Worm (Caenorhabditis elegans) whole organism, early embryonic: ENCODE measurements around the gene wdr-46.
"Not testable (repeated sequence)": the region's sequence is repeated elsewhere in the genome, so short reads cannot be mapped to it uniquely, and the experiment has no call there.

Experiments
- F13C5.2 ChIP-seq: sonication (generic microtip); optimal IDR thresholded peaks from 2 replicates; lab custom pipeline; 2017; ENCODE audit warnings: mild to moderate bottlenecking, missing genetic modification characterization, inconsistent platforms, missing compliant biosample characterization
- ama-1 ChIP-seq: fragments of 150-350 bp; optimal IDR thresholded peaks from 2 replicates; lab custom pipeline; 2014
- ceh-13 ChIP-seq: fragments of 200-800 bp; sonication (Bioruptor generic); optimal IDR thresholded peaks from 2 replicates; lab custom pipeline; 2018; ENCODE audit warnings: mild to moderate bottlenecking, missing genetic modification characterization, missing compliant biosample characterization
- hnd-1 ChIP-seq: sonication (generic microtip); optimal IDR thresholded peaks from 2 replicates; lab custom pipeline; 2016; ENCODE audit warnings: missing genetic modification characterization, missing compliant biosample characterization
- pes-1 ChIP-seq: fragments of 200-800 bp; sonication (Bioruptor generic); IDR thresholded peaks from 2 replicates; pipeline ENCODE4 v1.3.6; 2022; ENCODE audit warnings: missing genetic modification reagents, missing genetic modification characterization, missing compliant biosample characterization
- tbx-37 ChIP-seq: fragments of 200-800 bp; sonication (Bioruptor generic); conservative IDR thresholded peaks from 2 replicates; pipeline ENCODE4 v1.3.6; 2022; ENCODE audit warnings: missing genetic modification reagents, missing genetic modification characterization, missing compliant biosample characterization

DNA sequence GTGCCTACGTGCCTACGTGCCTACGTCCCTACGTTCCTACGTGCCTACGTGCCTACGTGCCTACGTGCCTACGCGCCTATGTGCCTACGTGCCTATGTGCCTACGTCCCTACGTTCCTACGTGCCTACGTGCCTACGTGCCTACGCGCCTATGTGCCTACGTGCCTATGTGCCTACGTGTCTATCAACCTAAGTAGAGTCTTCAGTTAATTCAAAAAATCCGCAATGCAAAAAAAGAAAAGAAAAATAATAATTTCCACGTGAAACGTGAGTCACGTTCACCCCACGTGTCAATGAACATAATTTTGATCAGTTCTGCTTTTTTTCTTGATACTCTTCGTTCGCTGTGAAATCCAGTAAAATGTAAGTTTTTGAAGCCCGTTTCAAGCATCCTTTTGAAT lies 45.1 kb upstream of the wdr-46 start, which contains the start of gene F19B6.3:
- not testable (repeated sequence) for TF ChIP-seq pes-1 (GFP tag; lab: Robert Waterston, UW); F13C5.2; ama-1 (lab: Kevin White, UChicago); tbx-37 (GFP tag; lab: Robert Waterston, UW); hnd-1 (tag; lab: Kevin White, UChicago); ceh-13 (GFP tag; lab: Kevin White, UChicago)
